Worm (Caenorhabditis elegans): Measurements from ENCODE around the gene srj-13.

ce11 chrV:7409599-7409998 is 7.1 kb downstream of the srj-13 start, which contains the start of gene R13D7.2:
- TF ChIP-seq lir-3 (tag; optimal IDR thresholded peaks at IDR 0.05) (no peak), lin-13 (GFP tag; optimal IDR thresholded peaks at IDR 0.05) (no peak), skn-1 (tag; optimal IDR thresholded peaks at IDR 0.05) (no peak), lim-7 (GFP tag; IDR thresholded peaks at IDR 0.05) (no peak), gei-8 (GFP tag; optimal IDR thresholded peaks at IDR 0.05) (no peak), aly-2 (tag; optimal IDR thresholded peaks at IDR 0.05) (no peak), ceh-28 (tag; optimal IDR thresholded peaks at IDR 0.05) (no peak), nhr-6 (tag; optimal IDR thresholded peaks at IDR 0.05) (no peak), nhr-11 (tag; optimal IDR thresholded peaks at IDR 0.05) (no peak), nhr-28 (tag; optimal IDR thresholded peaks at IDR 0.05) (no peak), ama-1 (optimal IDR thresholded peaks at IDR 0.05) (no peak), F49E8.2 (tag; optimal IDR thresholded peaks at IDR 0.05; ENCODE audit: borderline replicate concordance) (no peak), ztf-7 (tag; optimal IDR thresholded peaks at IDR 0.05) (no peak), ztf-11 (tag; optimal IDR thresholded peaks at IDR 0.05) (no peak)

All from whole organism, L4 larva.